Worm (Caenorhabditis elegans): ENCODE data around the gene Y70C5C.1.
"Not testable (repeated sequence)": the region's sequence is repeated elsewhere in the genome, so short reads cannot be mapped to it uniquely, and the experiment has no call there.

DNA sequence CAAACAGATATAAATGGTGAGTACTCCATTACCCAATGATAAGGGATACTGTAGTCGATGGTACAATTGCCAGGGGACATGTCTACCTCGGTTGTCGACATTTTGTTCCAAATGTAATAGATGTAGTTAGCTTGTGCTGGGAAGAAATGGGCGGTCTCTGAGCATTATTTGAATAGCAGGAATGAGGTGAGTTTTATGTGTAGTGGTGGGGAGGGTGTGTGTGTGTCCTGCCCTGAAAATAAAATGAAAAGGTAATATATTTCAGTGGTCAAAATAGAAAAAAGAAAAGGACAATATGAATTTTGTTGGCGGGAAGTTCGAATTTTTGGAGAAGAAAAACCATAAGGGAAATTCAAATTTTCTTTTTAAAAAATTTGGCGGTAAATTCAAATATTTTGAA, 39.2 kb upstream of the Y70C5C.1 start, which contains the start of gene Y70C5B.2:
- not testable (repeated sequence) for TF ChIP-seq skn-1 (tag; optimal IDR thresholded peaks at IDR 0.05); lin-13 (GFP tag; optimal IDR thresholded peaks at IDR 0.05); jun-1 (tag; optimal IDR thresholded peaks at IDR 0.05); F44E2.7 (GFP tag; IDR thresholded peaks at IDR 0.05); lir-3 (tag; optimal IDR thresholded peaks at IDR 0.05); spr-1 (tag; optimal IDR thresholded peaks at IDR 0.05); dmd-6 (GFP tag; IDR thresholded peaks at IDR 0.05); Y105C5A.15 (GFP tag; IDR thresholded peaks at IDR 0.05); snpc-4 (tag; optimal IDR thresholded peaks at IDR 0.05); set-16 (GFP tag; IDR thresholded peaks at IDR 0.05); hif-1 (tag; optimal IDR thresholded peaks at IDR 0.05); cey-2 (tag; optimal IDR thresholded peaks at IDR 0.05; ENCODE audit: borderline replicate concordance, insufficient read depth); tra-1 (GFP tag; IDR thresholded peaks at IDR 0.05); F10B5.3 (tag; optimal IDR thresholded peaks at IDR 0.05)
